Fruit fly (Drosophila melanogaster): ENCODE results near the gene gwl.

Gene gwl

dm6 chr3R:18794051-18794450 is 47.9 kb downstream of the gwl start:
- no peak for TF ChIP-seq chif (GFP tag; optimal IDR thresholded peaks at IDR 0.05)
- no peak for TF ChIP-seq sob (GFP tag; IDR thresholded peaks at IDR 0.05)
- no peak for TF ChIP-seq toy (GFP tag; IDR thresholded peaks at IDR 0.05)
- TF ChIP-seq oc (tag; optimal IDR thresholded peaks at IDR 0.05) = peak; percentile 5
- TF ChIP-seq sqz (GFP tag; optimal IDR thresholded peaks at IDR 0.05) = no peak
- TF ChIP-seq CG11560 (tag; IDR thresholded peaks at IDR 0.05) = no peak
- peak; percentile 54; the same call in 1 of the 2 replicates for TF ChIP-seq Awh (GFP tag; IDR thresholded peaks at IDR 0.05)
- no peak for TF ChIP-seq CG10979 (tag; optimal IDR thresholded peaks at IDR 0.05)
- no peak for TF ChIP-seq dati (GFP tag; IDR thresholded peaks at IDR 0.05)
- TF ChIP-seq CG12769 (tag; optimal IDR thresholded peaks at IDR 0.05) = peak; percentile 59
- peak; percentile 78 for TF ChIP-seq abd-A (tag; optimal IDR thresholded peaks at IDR 0.05)
- no peak for TF ChIP-seq MESR4 (GFP tag; optimal IDR thresholded peaks at IDR 0.05)
- peak; percentile 69 for TF ChIP-seq vvl (GFP tag; IDR thresholded peaks at IDR 0.05)
- peak; percentile 64 for TF ChIP-seq CG13894 (tag; optimal IDR thresholded peaks at IDR 0.05)
- TF ChIP-seq chinmo (GFP tag; IDR thresholded peaks at IDR 0.05; ENCODE audit: partially characterized antibody) = 0 out of 4 replicates have a peak, but pooled peaks have one; percentile 25
- TF ChIP-seq CG4730 (GFP tag; IDR thresholded peaks at IDR 0.05) = no peak
- no peak for TF ChIP-seq ems (GFP tag; optimal IDR thresholded peaks at IDR 0.05)
- no peak for TF ChIP-seq pzg (GFP tag; optimal IDR thresholded peaks at IDR 0.05)
- TF ChIP-seq Six4 (GFP tag; optimal IDR thresholded peaks at IDR 0.05) = no peak
- no peak for TF ChIP-seq hbn (GFP tag; IDR thresholded peaks at IDR 0.05; ENCODE audit: partially characterized antibody)
- TF ChIP-seq sd (tag; optimal IDR thresholded peaks at IDR 0.05) = peak; percentile 51
- no peak for TF ChIP-seq btn (GFP tag; optimal IDR thresholded peaks at IDR 0.05)

dm6 chr3R:18795000-18795810 is 49.0 kb downstream of the gwl start, which contains the start of gene CG7720:
Gene CG7720, minus strand, starts transcription at chr3R:18795169.
- TF ChIP-seq kay (GFP tag; optimal IDR thresholded peaks at IDR 0.05) = no peak
- TF ChIP-seq E2f1 (GFP tag; IDR thresholded peaks at IDR 0.05) = 0 out of 2 replicates have a peak, but pooled peaks have one; percentile 14
- peak; percentile 39 for TF ChIP-seq Max (GFP tag; optimal IDR thresholded peaks at IDR 0.05)
- peak; percentile 67 for TF ChIP-seq Sox100B (GFP tag; optimal IDR thresholded peaks at IDR 0.05)
- peak; percentile 39 for TF ChIP-seq CG8924 (tag; optimal IDR thresholded peaks at IDR 0.05)
- TF ChIP-seq CG17802 (tag; optimal IDR thresholded peaks at IDR 0.05) = no peak
- TF ChIP-seq az2 (GFP tag; optimal IDR thresholded peaks at IDR 0.05) = peak; percentile 43
- peak; percentile 65 for TF ChIP-seq gem (tag; optimal IDR thresholded peaks at IDR 0.05)
- TF ChIP-seq abd-A (tag; optimal IDR thresholded peaks at IDR 0.05) = no peak
- peak; percentile 70 for TF ChIP-seq Oli (tag; optimal IDR thresholded peaks at IDR 0.05)
- no peak for TF ChIP-seq CG8478 (optimal IDR thresholded peaks at IDR 0.05)
- TF ChIP-seq ewg (GFP tag; optimal IDR thresholded peaks at IDR 0.05) = peak; percentile 26
- peak; percentile 60 for TF ChIP-seq CG30403 (GFP tag; optimal IDR thresholded peaks at IDR 0.05)
- peak; percentile 23 for TF ChIP-seq dm (GFP tag; optimal IDR thresholded peaks at IDR 0.05)
- peak in 1 of 2 experiments; percentile 71 for TF ChIP-seq Hr51 (GFP tag; optimal IDR thresholded peaks at IDR 0.05)
- TF ChIP-seq NC2α (GFP tag; optimal IDR thresholded peaks at IDR 0.05) = no peak
- TF ChIP-seq Bteb2 (GFP tag; optimal IDR thresholded peaks at IDR 0.05) = peak; percentile 18
- peak; percentile 44; the same call in 1 of the 2 replicates for TF ChIP-seq CG9932 (GFP tag; IDR thresholded peaks at IDR 0.05)
- TF ChIP-seq Jarid2 (GFP tag; optimal IDR thresholded peaks at IDR 0.05) = no peak
- TF ChIP-seq Asciz (GFP tag; optimal IDR thresholded peaks at IDR 0.05) = no peak
- 0 out of 2 replicates have a peak, but pooled peaks have one; percentile 25 for TF ChIP-seq CG32532 (GFP tag; IDR thresholded peaks at IDR 0.05)
- TF ChIP-seq crp (GFP tag; optimal IDR thresholded peaks at IDR 0.05) = peak in 1 of 2 experiments; percentile 1
- TF ChIP-seq CG34422 (GFP tag; IDR thresholded peaks at IDR 0.05) = 0 out of 3 replicates have a peak, but pooled peaks have one; percentile 20
- TF ChIP-seq Six4 (GFP tag; optimal IDR thresholded peaks at IDR 0.05) = peak; percentile 40
- no peak for TF ChIP-seq vfl (GFP tag; optimal IDR thresholded peaks at IDR 0.05)
- peak; percentile 34 for TF ChIP-seq Blimp-1 (GFP tag; optimal IDR thresholded peaks at IDR 0.05)
- TF ChIP-seq lola (GFP tag; optimal IDR thresholded peaks at IDR 0.05) = peak in 1 of 3 experiments; percentile 38
- peak; percentile 6; the same call in 1 of the 2 replicates for TF ChIP-seq Atf6 (GFP tag; IDR thresholded peaks at IDR 0.05)
